Fruit fly (Drosophila melanogaster): ENCODE measurements around the gene CG4982.

- TF ChIP-seq Dif (GFP tag; optimal IDR thresholded peaks at IDR 0.05; ENCODE audit: partially characterized antibody) (no peak), Jra (GFP tag; optimal IDR thresholded peaks at IDR 0.05) (no peak), Hr83 (GFP tag; optimal IDR thresholded peaks at IDR 0.05; ENCODE audit: poor library complexity, severe bottlenecking) (no peak), foxo (GFP tag; optimal IDR thresholded peaks at IDR 0.05) (no peak), Hnf4 (GFP tag; optimal IDR thresholded peaks at IDR 0.05) (no peak), tai (GFP tag; optimal IDR thresholded peaks at IDR 0.05) (no peak), CG32264 (GFP tag; optimal IDR thresholded peaks at IDR 0.05) (no peak), dsf (GFP tag; optimal IDR thresholded peaks at IDR 0.05; ENCODE audit: borderline replicate concordance) (no peak), Dfd (GFP tag; optimal IDR thresholded peaks at IDR 0.05) (no peak)
Measured at dm6 chr3L:16285346-16285911, 15.8 kb upstream of the CG4982 start, which contains the start of gene CG13047.

All from whole organism, wandering third instar larva.